Fruit fly (Drosophila melanogaster) whole organism, embryonic: ENCODE data around the gene CG12945.
A peak's percentile ranks its signal among the peaks of the same experiment; 100 is the strongest.

ENCODE experiments used
- Adf1 ChIP-seq: fragments of 200-800 bp; sonication (Bioruptor generic); IDR thresholded peaks from 2 replicates; pipeline ENCODE4 v1.3.6; 2022; ENCODE audit warnings: missing biosample characterization, missing genetic modification characterization
- Bdp1 ChIP-seq: fragments of 200-800 bp; sonication (Bioruptor generic); optimal IDR thresholded peaks from 3 replicates; lab custom pipeline; 2016; ENCODE audit warnings: missing biosample characterization, missing genetic modification characterization
- CG11695 ChIP-seq: fragments of 200-800 bp; sonication (Bioruptor generic); IDR thresholded peaks from 3 replicates; pipeline ENCODE4 v1.3.6; 2022; ENCODE audit warnings: missing biosample characterization, missing genetic modification characterization
- CG12391 ChIP-seq: fragments of 200-800 bp; sonication (Bioruptor generic); optimal IDR thresholded peaks from 3 replicates; lab custom pipeline; 2018; ENCODE audit warnings: missing biosample characterization, mild to moderate bottlenecking, missing genetic modification characterization, moderate library complexity
- CG13287 ChIP-seq: fragments of 200-800 bp; sonication (Bioruptor generic); IDR thresholded peaks from 2 replicates; pipeline ENCODE4 v1.3.6; 2022; ENCODE audit warnings: missing biosample characterization, missing genetic modification characterization; ENCODE audit not compliant: partially characterized antibody
- CG13424 ChIP-seq: fragments of 200-800 bp; sonication (Bioruptor generic); optimal IDR thresholded peaks from 2 replicates; lab custom pipeline; 2019; ENCODE audit warnings: missing biosample characterization, mild to moderate bottlenecking, missing genetic modification characterization, moderate library complexity
- CG14860 ChIP-seq: fragments of 200-800 bp; sonication (Bioruptor generic); IDR thresholded peaks from 3 replicates; pipeline ENCODE4 v1.3.6; 2022; ENCODE audit warnings: missing biosample characterization, missing genetic modification characterization; ENCODE audit not compliant: partially characterized antibody
- CG15514 ChIP-seq: fragments of 200-800 bp; sonication (Bioruptor generic); optimal IDR thresholded peaks from 3 replicates; lab custom pipeline; 2017; ENCODE audit warnings: missing biosample characterization, missing genetic modification characterization, mild to moderate bottlenecking, moderate library complexity, missing genetic modification reagents
- CG17361 ChIP-seq: fragments of 200-800 bp; sonication (Bioruptor generic); IDR thresholded peaks from 3 replicates; pipeline ENCODE4 v1.3.6; 2022; ENCODE audit warnings: missing biosample characterization, missing genetic modification characterization
- CG17829 ChIP-seq: fragments of 200-800 bp; optimal IDR thresholded peaks from 2 replicates; lab custom pipeline; 2019; ENCODE audit warnings: missing biosample characterization, mild to moderate bottlenecking, missing genetic modification characterization, moderate library complexity
- CG18476 ChIP-seq: fragments of 200-800 bp; sonication (Bioruptor generic); optimal IDR thresholded peaks from 2 replicates; lab custom pipeline; 2016; ENCODE audit warnings: missing biosample characterization, mild to moderate bottlenecking, missing genetic modification characterization
- CG18619 ChIP-seq: fragments of 200-800 bp; sonication (Bioruptor generic); optimal IDR thresholded peaks from 3 replicates; lab custom pipeline; 2017; ENCODE audit warnings: missing biosample characterization, mild to moderate bottlenecking, missing genetic modification characterization
- CG3065 ChIP-seq: fragments of 200-800 bp; sonication (Bioruptor generic); optimal IDR thresholded peaks from 2 replicates; lab custom pipeline; 2016; ENCODE audit warnings: missing biosample characterization, missing genetic modification characterization
- CG3281 ChIP-seq: fragments of 200-800 bp; sonication (Bioruptor generic); optimal IDR thresholded peaks from 3 replicates; lab custom pipeline; 2017; ENCODE audit warnings: missing biosample characterization, mild to moderate bottlenecking, missing genetic modification characterization
- CG6683 ChIP-seq: fragments of 200-800 bp; sonication (Bioruptor generic); optimal IDR thresholded peaks from 2 replicates; lab custom pipeline; 2017; ENCODE audit warnings: missing biosample characterization, mild to moderate bottlenecking, missing genetic modification characterization, missing genetic modification reagents
- CG6689 ChIP-seq: fragments of 200-800 bp; sonication (Bioruptor generic); IDR thresholded peaks from 2 replicates; pipeline ENCODE4 v1.3.6; 2022; ENCODE audit warnings: missing biosample characterization, missing genetic modification characterization
- CG7372 ChIP-seq: fragments of 200-800 bp; sonication (Bioruptor generic); IDR thresholded peaks from 2 replicates; pipeline ENCODE4 v1.3.6; 2022; ENCODE audit warnings: missing biosample characterization, missing genetic modification characterization
- CG8290 ChIP-seq, 3 experiments: fragments of 200-800 bp; sonication (Bioruptor generic); optimal IDR thresholded peaks; 2 replicates each; lab custom pipeline; 2016 to 2019; ENCODE audit warnings: missing biosample characterization in 3 of 3, missing genetic modification characterization in 3 of 3, mild to moderate bottlenecking in 2 of 3, moderate library complexity in 1 of 3
- CG8388 ChIP-seq: fragments of 200-800 bp; sonication (Bioruptor generic); optimal IDR thresholded peaks from 2 replicates; lab custom pipeline; 2019; ENCODE audit warnings: missing biosample characterization, mild to moderate bottlenecking, missing genetic modification characterization, moderate library complexity
- CG9215 ChIP-seq: fragments of 200-800 bp; sonication (Bioruptor generic); IDR thresholded peaks from 2 replicates; pipeline ENCODE4 v1.3.6; 2022; ENCODE audit warnings: missing biosample characterization, missing genetic modification characterization
- D ChIP-seq, 2 experiments: fragments of 200-800 bp in 1 of 2; fragments of >200 bp in 1 of 2; sonication (Bioruptor generic) in 1 of 2; optimal IDR thresholded peaks; 2 replicates in 1 of 2; 3 replicates in 1 of 2; lab custom pipeline; 2017; ENCODE audit warnings: mild to moderate bottlenecking in 1 of 2, missing biosample characterization in 1 of 2, missing genetic modification characterization in 1 of 2, missing genetic modification reagents in 1 of 2
- Dip3 ChIP-seq: fragments of 200-800 bp; sonication (Bioruptor generic); optimal IDR thresholded peaks from 3 replicates; lab custom pipeline; 2016; ENCODE audit warnings: missing biosample characterization, missing genetic modification characterization
- Dll ChIP-seq: fragments of 200-800 bp; sonication (Bioruptor generic); IDR thresholded peaks from 4 replicates; pipeline ENCODE4 v1.3.6; 2022; ENCODE audit warnings: missing biosample characterization, missing genetic modification characterization; ENCODE audit not compliant: partially characterized antibody
- H15 ChIP-seq: fragments of 200-800 bp; sonication (Bioruptor generic); IDR thresholded peaks from 3 replicates; pipeline ENCODE4 v1.3.6; 2022; ENCODE audit warnings: missing biosample characterization, missing genetic modification characterization
- Lhr ChIP-seq: fragments of 200-800 bp; sonication (Bioruptor generic); optimal IDR thresholded peaks from 3 replicates; lab custom pipeline; 2017; ENCODE audit warnings: mild to moderate bottlenecking, missing biosample characterization, missing genetic modification reagents, missing genetic modification characterization
- MBD-R2 ChIP-seq: fragments of 200-800 bp; sonication (Bioruptor generic); IDR thresholded peaks from 2 replicates; pipeline ENCODE4 v1.3.6; 2022; ENCODE audit warnings: missing biosample characterization, missing genetic modification characterization
- Mad ChIP-seq: fragments of 200-800 bp; sonication (Bioruptor generic); optimal IDR thresholded peaks from 2 replicates; lab custom pipeline; 2016; ENCODE audit warnings: missing biosample characterization, missing genetic modification characterization
- NK7.1 ChIP-seq: fragments of 200-800 bp; sonication (Bioruptor generic); optimal IDR thresholded peaks from 3 replicates; lab custom pipeline; 2016; ENCODE audit warnings: missing biosample characterization, missing genetic modification characterization
- Stat92E ChIP-seq, 3 experiments: fragments of >200 bp in 2 of 3; fragments of 200-800 bp in 1 of 3; sonication (Bioruptor generic) in 1 of 3; optimal IDR thresholded peaks; 2 replicates each; lab custom pipeline; 2017 to 2019; ENCODE audit warnings: missing biosample characterization in 3 of 3, missing genetic modification characterization in 3 of 3, mild to moderate bottlenecking in 1 of 3, moderate library complexity in 1 of 3
- Usf ChIP-seq: fragments of 200-800 bp; sonication (Bioruptor generic); optimal IDR thresholded peaks from 2 replicates; lab custom pipeline; 2017; ENCODE audit warnings: missing genotype, missing biosample characterization, missing genetic modification characterization
- cato ChIP-seq: fragments of 200-800 bp; sonication (Bioruptor generic); optimal IDR thresholded peaks from 2 replicates; lab custom pipeline; 2016; ENCODE audit warnings: missing biosample characterization, missing genetic modification characterization, borderline replicate concordance
- da ChIP-seq: fragments of 200-800 bp; sonication (Bioruptor generic); optimal IDR thresholded peaks from 2 replicates; lab custom pipeline; 2016; ENCODE audit warnings: missing biosample characterization, missing genetic modification characterization
- dmrt11E ChIP-seq: fragments of 200-800 bp; sonication (Bioruptor generic); optimal IDR thresholded peaks from 3 replicates; lab custom pipeline; 2018; ENCODE audit warnings: missing biosample characterization, mild to moderate bottlenecking, missing genetic modification characterization, moderate library complexity
- ems ChIP-seq: fragments of 200-800 bp; sonication (Bioruptor generic); optimal IDR thresholded peaks from 3 replicates; lab custom pipeline; 2016; ENCODE audit warnings: missing biosample characterization, missing genetic modification characterization
- fd3F ChIP-seq: fragments of 200-800 bp; sonication (Bioruptor generic); optimal IDR thresholded peaks from 2 replicates; lab custom pipeline; 2018; ENCODE audit warnings: missing biosample characterization, mild to moderate bottlenecking, missing genetic modification characterization, moderate library complexity
- gem ChIP-seq: fragments of 200-800 bp; sonication (Bioruptor generic); optimal IDR thresholded peaks from 2 replicates; lab custom pipeline; 2019; ENCODE audit warnings: missing biosample characterization, mild to moderate bottlenecking, missing genetic modification characterization, moderate library complexity
- grn ChIP-seq: fragments of 200-800 bp; sonication (Bioruptor generic); optimal IDR thresholded peaks from 3 replicates; lab custom pipeline; 2017; ENCODE audit warnings: missing biosample characterization, missing genetic modification characterization
- kni ChIP-seq: fragments of 200-800 bp; sonication (Bioruptor generic); optimal IDR thresholded peaks from 3 replicates; lab custom pipeline; 2017; ENCODE audit warnings: mild to moderate bottlenecking, missing biosample characterization, missing genetic modification reagents, missing genetic modification characterization
- knrl ChIP-seq: fragments of 200-800 bp; sonication (Bioruptor generic); IDR thresholded peaks from 3 replicates; pipeline ENCODE4 v1.3.6; 2022; ENCODE audit warnings: missing biosample characterization, missing genetic modification characterization; ENCODE audit not compliant: partially characterized antibody
- mld ChIP-seq: fragments of 200-800 bp; sonication (Bioruptor generic); IDR thresholded peaks from 3 replicates; pipeline ENCODE4 v1.3.6; 2022; ENCODE audit warnings: missing biosample characterization, missing genetic modification characterization; ENCODE audit not compliant: partially characterized antibody
- pnt ChIP-seq: fragments of 200-800 bp; sonication (Bioruptor generic); optimal IDR thresholded peaks from 3 replicates; lab custom pipeline; 2016; ENCODE audit warnings: missing biosample characterization, missing genetic modification characterization
- sim ChIP-seq: fragments of 200-800 bp; sonication (Bioruptor generic); IDR thresholded peaks from 2 replicates; pipeline ENCODE4 v1.3.6; 2022; ENCODE audit warnings: missing biosample characterization, missing genetic modification characterization
- slbo ChIP-seq: fragments of 200-800 bp; sonication (Bioruptor generic); IDR thresholded peaks from 2 replicates; pipeline ENCODE4 v1.3.6; 2022; ENCODE audit warnings: missing biosample characterization, missing genetic modification characterization
- stwl ChIP-seq: fragments of 200-800 bp; sonication (Bioruptor generic); optimal IDR thresholded peaks from 3 replicates; lab custom pipeline; 2018; ENCODE audit warnings: missing biosample characterization, mild to moderate bottlenecking, missing genetic modification characterization, moderate library complexity
- unc-4 ChIP-seq: fragments of 200-800 bp; sonication (Bioruptor generic); IDR thresholded peaks from 2 replicates; pipeline ENCODE4 v1.3.6; 2022; ENCODE audit warnings: missing biosample characterization, missing genetic modification characterization; ENCODE audit not compliant: partially characterized antibody
- unpg ChIP-seq: fragments of 200-800 bp; sonication (Bioruptor generic); optimal IDR thresholded peaks from 3 replicates; lab custom pipeline; 2018; ENCODE audit warnings: missing biosample characterization, mild to moderate bottlenecking, missing genetic modification characterization, moderate library complexity
- zfh2 ChIP-seq: fragments of 200-800 bp; sonication (Bioruptor generic); optimal IDR thresholded peaks from 2 replicates; lab custom pipeline; 2016; ENCODE audit warnings: missing biosample characterization, missing genetic modification characterization

Gene CG12945

DNA sequence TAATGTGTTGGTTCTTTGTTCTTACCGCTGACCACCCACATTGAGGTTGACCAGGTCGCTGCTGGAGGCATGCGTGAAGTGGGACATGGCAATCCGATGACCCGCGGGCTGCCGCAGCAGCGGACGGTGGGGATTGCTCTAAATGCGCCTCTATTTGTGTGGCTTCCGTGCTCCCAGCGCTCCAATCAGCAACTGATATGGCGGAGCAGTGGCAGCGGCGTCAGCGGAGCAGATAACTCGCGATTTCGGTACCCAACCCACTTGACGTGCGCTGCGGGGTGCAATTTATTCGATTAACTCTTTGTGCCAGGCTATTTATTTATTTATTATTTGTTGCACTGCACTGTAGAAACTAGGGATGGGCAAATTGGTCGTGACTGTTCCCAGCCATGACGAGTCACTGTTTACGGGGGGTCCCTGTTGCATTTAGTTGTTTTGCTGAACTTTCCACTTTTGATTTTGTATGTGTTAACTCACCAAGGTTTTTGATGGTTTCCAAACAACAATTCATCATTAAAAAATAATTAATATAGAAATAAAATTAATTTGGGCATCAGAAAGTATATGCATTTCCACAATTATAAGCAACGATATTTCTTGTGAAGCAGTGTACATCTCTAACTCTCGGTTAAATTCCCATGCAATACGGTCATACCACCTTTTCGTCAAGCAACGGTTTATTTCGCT lies 9.8 kb upstream of the CG12945 start, which contains the start of the genes CG9467 and CG8526 (continued):
- peak; percentile 88 for TF ChIP-seq Dll (GFP tag; lab: Robert Waterston, UW)
- TF ChIP-seq kni, result no peak
- peak; percentile 72 for TF ChIP-seq CG14860 (GFP tag; lab: Robert Waterston, UW)
- TF ChIP-seq sim (GFP tag; lab: Robert Waterston, UW), result no peak
- peak; percentile 84 for TF ChIP-seq CG13287
- peak; percentile 23; the same call in 1 of the 3 replicates for TF ChIP-seq CG11695 (GFP tag; lab: Robert Waterston, UW)
- peak; percentile 66 for TF ChIP-seq Lhr (GFP tag; lab: Kevin White, UChicago)
- TF ChIP-seq CG12391 (tag; lab: Kevin White, UChicago), result peak; percentile 82
- TF ChIP-seq CG18476 (GFP tag; lab: Kevin White, UChicago), result peak; percentile 25
- TF ChIP-seq CG3065 (GFP tag; lab: Kevin White, UChicago), result peak; percentile 37
- TF ChIP-seq grn, result no peak
- no peak for TF ChIP-seq pnt
- peak; percentile 59 for TF ChIP-seq CG3281 (GFP tag; lab: Kevin White, UChicago)
- TF ChIP-seq Stat92E (GFP tag; optimal IDR thresholded peaks at IDR 0.05; lab: Kevin White, UChicago), result no peak
- TF ChIP-seq D (optimal IDR thresholded peaks at IDR 0.05; lab: Kevin White, UChicago), result no peak
- TF ChIP-seq D (GFP tag; optimal IDR thresholded peaks at IDR 0.05; lab: Kevin White, UChicago), result no peak
- no peak for TF ChIP-seq da (GFP tag; lab: Kevin White, UChicago)
- peak; percentile 49 for TF ChIP-seq CG7372 (GFP tag; lab: Robert Waterston, UW)
- TF ChIP-seq Dip3 (GFP tag; lab: Kevin White, UChicago), result peak; percentile 15
- no peak for TF ChIP-seq gem (tag; lab: Kevin White, UChicago)
- TF ChIP-seq Bdp1 (GFP tag; lab: Kevin White, UChicago), result peak; percentile 15
- peak; percentile 86 for TF ChIP-seq slbo (GFP tag; lab: Robert Waterston, UW)
- TF ChIP-seq ems (GFP tag; lab: Kevin White, UChicago), result peak; percentile 24
- peak; percentile 82 for TF ChIP-seq CG13424 (tag; lab: Kevin White, UChicago)
- TF ChIP-seq MBD-R2, result peak; percentile 57
- TF ChIP-seq cato (GFP tag; lab: Kevin White, UChicago), result peak; percentile 44
- peak; percentile 66 for TF ChIP-seq stwl (tag; lab: Kevin White, UChicago)
- peak; percentile 68 for TF ChIP-seq CG8388 (GFP tag; lab: Kevin White, UChicago)
- peak; percentile 78 for TF ChIP-seq CG17829 (tag; lab: Kevin White, UChicago)
- peak; percentile 71 for TF ChIP-seq dmrt11E (tag; lab: Kevin White, UChicago)
- peak; percentile 78 for TF ChIP-seq CG9215 (GFP tag; lab: Robert Waterston, UW)
- peak; percentile 39; the same call in 1 of the 2 replicates for TF ChIP-seq CG6689 (GFP tag; lab: Robert Waterston, UW)
- TF ChIP-seq CG6683 (GFP tag; lab: Kevin White, UChicago), result no peak
- peak; percentile 89 for TF ChIP-seq knrl (GFP tag; lab: Robert Waterston, UW)
- TF ChIP-seq CG18619 (GFP tag; lab: Kevin White, UChicago), result peak; percentile 56
- TF ChIP-seq CG8290 (GFP tag; optimal IDR thresholded peaks at IDR 0.05; lab: Kevin White, UChicago), result peak; percentile 60
- TF ChIP-seq CG8290 (tag; optimal IDR thresholded peaks at IDR 0.05; lab: Kevin White, UChicago), result no peak
- peak; percentile 58 for TF ChIP-seq fd3F (GFP tag; lab: Kevin White, UChicago)
- TF ChIP-seq unpg, result peak; percentile 55
- TF ChIP-seq unc-4 (GFP tag; lab: Robert Waterston, UW), result peak; percentile 80
- TF ChIP-seq mld, result peak; percentile 23; the same call in 1 of the 3 replicates
- TF ChIP-seq Adf1 (GFP tag; lab: Robert Waterston, UW), result no peak; the same call in 1 of the 2 replicates
- TF ChIP-seq zfh2, result peak; percentile 71
- no peak for TF ChIP-seq NK7.1 (GFP tag; lab: Kevin White, UChicago)
- TF ChIP-seq Mad (GFP tag; lab: Kevin White, UChicago), result peak; percentile 5
- peak; percentile 61 for TF ChIP-seq CG15514 (GFP tag; lab: Kevin White, UChicago)
- TF ChIP-seq H15, result peak; percentile 27; the same call in 1 of the 3 replicates
- peak; percentile 87 for TF ChIP-seq CG17361 (GFP tag; lab: Robert Waterston, UW)
- TF ChIP-seq Usf (GFP tag; lab: Kevin White, UChicago), result peak; percentile 49
